Worm (Caenorhabditis elegans) whole organism, young adult: Measurements from ENCODE around the gene sri-31.

Experiments used
- Y95B8A.8 ChIP-seq: fragments of 200-800 bp; sonication (Bioruptor generic); IDR thresholded peaks from 2 replicates; pipeline ENCODE4 v1.3.6; 2022; ENCODE audit warnings: missing genetic modification reagents, missing genetic modification characterization, missing compliant biosample characterization
- ZK185.1 ChIP-seq: sonication (generic microtip); optimal IDR thresholded peaks from 2 replicates; lab custom pipeline; 2016; ENCODE audit warnings: mild to moderate bottlenecking, missing genetic modification characterization, missing compliant biosample characterization; ENCODE audit not compliant: poor library complexity, severe bottlenecking
- ama-1 ChIP-seq, 3 experiments: fragments of 150-350 bp in 1 of 3; sonication (generic microtip) in 2 of 3; optimal IDR thresholded peaks; 2 replicates each; lab custom pipeline; 2014 to 2018; ENCODE audit warnings: missing biosample characterization in 2 of 3, missing genetic modification characterization in 2 of 3, missing genetic modification reagents in 2 of 3
- ceh-27 ChIP-seq: fragments of 200-800 bp; sonication (Bioruptor generic); optimal IDR thresholded peaks from 2 replicates; lab custom pipeline; 2018; ENCODE audit warnings: mild to moderate bottlenecking, missing genetic modification characterization, moderate library complexity, missing compliant biosample characterization
- lin-40 ChIP-seq: sonication (generic microtip); optimal IDR thresholded peaks from 2 replicates; lab custom pipeline; 2016; ENCODE audit warnings: missing genetic modification characterization, mild to moderate bottlenecking, missing compliant biosample characterization, missing genotype, missing genetic modification reagents
- mel-28 ChIP-seq: sonication (generic microtip); optimal IDR thresholded peaks from 2 replicates; lab custom pipeline; 2016; ENCODE audit warnings: borderline replicate concordance, mild to moderate bottlenecking, missing genetic modification characterization, missing compliant biosample characterization
- nfya-1 ChIP-seq: sonication (generic microtip); optimal IDR thresholded peaks from 2 replicates; lab custom pipeline; 2017; ENCODE audit warnings: antibody characterized with exemption, missing compliant biosample characterization, missing genetic modification characterization, borderline replicate concordance; ENCODE audit not compliant: insufficient read depth
- nhr-179 ChIP-seq: sonication (generic microtip); optimal IDR thresholded peaks from 2 replicates; lab custom pipeline; 2016; ENCODE audit warnings: mild to moderate bottlenecking, missing genetic modification characterization, missing compliant biosample characterization
- nhr-90 ChIP-seq: sonication (generic microtip); optimal IDR thresholded peaks from 2 replicates; lab custom pipeline; 2016; ENCODE audit warnings: missing genotype, mild to moderate bottlenecking, missing genetic modification characterization, missing compliant biosample characterization
- pha-4 ChIP-seq: fragments of 150-350 bp; sonication (generic microtip); optimal IDR thresholded peaks from 2 replicates; lab custom pipeline; 2014; ENCODE audit warnings: missing biosample characterization, missing genetic modification reagents, missing genetic modification characterization
- snpc-4 ChIP-seq, 5 experiments: fragments of 150-350 bp in 1 of 5; sonication (generic microtip) in 4 of 5; optimal IDR thresholded peaks; 2 replicates each; lab custom pipeline; 2014 to 2018; ENCODE audit warnings: missing genetic modification characterization in 5 of 5, missing biosample characterization in 3 of 5, antibody characterized with exemption in 2 of 5, mild to moderate bottlenecking in 2 of 5, missing compliant biosample characterization in 2 of 5, missing genotype in 2 of 5, moderate library complexity in 2 of 5, missing genetic modification reagents in 1 of 5
- ztf-6 ChIP-seq: fragments of 200-800 bp; sonication (Bioruptor generic); IDR thresholded peaks from 2 replicates; pipeline ENCODE4 v1.3.6; 2022; ENCODE audit warnings: missing genetic modification reagents, missing genetic modification characterization, missing compliant biosample characterization

- TF ChIP-seq nhr-179 (tag; lab: Kevin White, UChicago) (no peak), ama-1 (optimal IDR thresholded peaks at IDR 0.05; lab: Kevin White, UChicago) (no peak), ama-1 (GFP tag; optimal IDR thresholded peaks at IDR 0.05; lab: Kevin White, UChicago) (no peak), mel-28 (tag; lab: Kevin White, UChicago) (no peak), snpc-4 (GFP tag; optimal IDR thresholded peaks at IDR 0.05; lab: Kevin White, UChicago) (no peak), snpc-4 (tag; optimal IDR thresholded peaks at IDR 0.05; lab: Kevin White, UChicago) (peak in 2 of 4 experiments; percentile 69 to 76), Y95B8A.8 (no peak), lin-40 (no peak), ceh-27 (GFP tag; lab: Kevin White, UChicago) (no peak), nfya-1 (tag; lab: Kevin White, UChicago) (no peak), ZK185.1 (tag; lab: Kevin White, UChicago) (no peak), ztf-6 (GFP tag; lab: Robert Waterston, UW) (no peak), nhr-90 (tag; lab: Kevin White, UChicago) (no peak), pha-4 (tag; lab: Kevin White, UChicago) (no peak)
These were observed 27.3 kb upstream of the sri-31 start, which contains the start of gene clec-2 for ce11 chrII:3023381-3023935.
